Fruit fly (Drosophila melanogaster) whole organism, wandering third instar larva: ENCODE results near the gene AcCoAS.

Experiments
- Abd-B ChIP-seq: fragments of >200 bp; optimal IDR thresholded peaks from 2 replicates; lab custom pipeline; 2017; ENCODE audit warnings: missing biosample characterization, missing genetic modification characterization
- CG32264 ChIP-seq: fragments of 200-800 bp; sonication (Bioruptor generic); optimal IDR thresholded peaks from 2 replicates; lab custom pipeline; 2016; ENCODE audit warnings: missing biosample characterization, missing genetic modification characterization
- CG9705 ChIP-seq: fragments of 200-800 bp; sonication (Bioruptor generic); optimal IDR thresholded peaks from 2 replicates; lab custom pipeline; 2018; ENCODE audit warnings: missing biosample characterization, mild to moderate bottlenecking, missing genetic modification characterization
- CrebA ChIP-seq: fragments of 200-800 bp; sonication (Bioruptor generic); optimal IDR thresholded peaks from 2 replicates; lab custom pipeline; 2016; ENCODE audit warnings: missing biosample characterization, mild to moderate bottlenecking, missing genetic modification characterization, borderline replicate concordance
- Dfd ChIP-seq: fragments of >200 bp; optimal IDR thresholded peaks from 2 replicates; lab custom pipeline; 2017; ENCODE audit warnings: missing biosample characterization, missing genetic modification characterization
- Dif ChIP-seq: fragments of 200-275, 200-300 bp; sonication (Bioruptor generic); optimal IDR thresholded peaks from 2 replicates; lab custom pipeline; 2018; ENCODE audit warnings: missing biosample characterization, missing genetic modification characterization; ENCODE audit not compliant: partially characterized antibody
- HLH106 ChIP-seq: fragments of 200-800 bp; optimal IDR thresholded peaks from 3 replicates; lab custom pipeline; 2019; ENCODE audit warnings: missing biosample characterization, mild to moderate bottlenecking, missing genetic modification characterization, moderate library complexity
- Hnf4 ChIP-seq: fragments of 200-800 bp; sonication (Bioruptor generic); optimal IDR thresholded peaks from 2 replicates; lab custom pipeline; 2016; ENCODE audit warnings: missing biosample characterization, mild to moderate bottlenecking, missing genetic modification characterization
- Hr78 ChIP-seq: fragments of >200 bp; optimal IDR thresholded peaks from 2 replicates; lab custom pipeline; 2017; ENCODE audit warnings: missing biosample characterization, missing genetic modification characterization
- Hr83 ChIP-seq: fragments of 200-300 bp; sonication (Bioruptor generic); optimal IDR thresholded peaks from 2 replicates; lab custom pipeline; 2016; ENCODE audit warnings: missing biosample characterization, mild to moderate bottlenecking, missing genetic modification characterization, moderate library complexity; ENCODE audit not compliant: poor library complexity, severe bottlenecking
- Jra ChIP-seq: sonication (Bioruptor generic); optimal IDR thresholded peaks from 2 replicates; lab custom pipeline; 2016; ENCODE audit warnings: missing biosample characterization, missing genetic modification characterization
- Mio ChIP-seq: sonication (Bioruptor generic); optimal IDR thresholded peaks from 2 replicates; lab custom pipeline; 2016; ENCODE audit warnings: missing biosample characterization, missing genetic modification characterization
- N ChIP-seq: fragments of >200 bp; optimal IDR thresholded peaks from 2 replicates; lab custom pipeline; 2018; ENCODE audit warnings: missing biosample characterization, missing external identifiers, missing genetic modification characterization
- OdsH ChIP-seq: fragments of 200-800 bp; sonication (Bioruptor generic); optimal IDR thresholded peaks from 2 replicates; lab custom pipeline; 2016; ENCODE audit warnings: missing biosample characterization, mild to moderate bottlenecking, missing genetic modification characterization
- Rel ChIP-seq, 2 experiments: fragments of 200-800 bp; sonication (Bioruptor generic) in 1 of 2; optimal IDR thresholded peaks; 2 replicates in 1 of 2; 3 replicates in 1 of 2; lab custom pipeline; 2016 to 2019; ENCODE audit warnings: mild to moderate bottlenecking in 2 of 2, missing biosample characterization in 2 of 2, missing genetic modification characterization in 2 of 2, moderate library complexity in 1 of 2
- Sp1 ChIP-seq: fragments of 200-800 bp; sonication (Bioruptor generic); optimal IDR thresholded peaks from 3 replicates; lab custom pipeline; 2019; ENCODE audit warnings: missing biosample characterization, mild to moderate bottlenecking, missing genetic modification characterization, moderate library complexity
- Vsx2 ChIP-seq: fragments of 200-300, 225-300 bp; sonication (Bioruptor generic); optimal IDR thresholded peaks from 2 replicates; lab custom pipeline; 2018; ENCODE audit warnings: missing biosample characterization, missing genetic modification characterization; ENCODE audit not compliant: partially characterized antibody
- br ChIP-seq: fragments of 200-800 bp; sonication (Bioruptor generic); optimal IDR thresholded peaks from 2 replicates; lab custom pipeline; 2016; ENCODE audit warnings: missing biosample characterization, missing genetic modification characterization
- brk ChIP-seq: fragments of 200-800 bp; sonication (Bioruptor generic); optimal IDR thresholded peaks from 2 replicates; lab custom pipeline; 2016; ENCODE audit warnings: missing biosample characterization, mild to moderate bottlenecking, missing genetic modification characterization
- dl ChIP-seq, 2 experiments: fragments of 175-275, 200-275 bp in 1 of 2; fragments of 200-275 bp in 1 of 2; sonication (Bioruptor generic); optimal IDR thresholded peaks; lab custom pipeline; 2018; ENCODE audit warnings: mild to moderate bottlenecking in 2 of 2, missing biosample characterization in 2 of 2, missing genetic modification characterization in 2 of 2, moderate library complexity in 2 of 2; ENCODE audit not compliant: partially characterized antibody in 2 of 2, insufficient read depth in 1 of 2
- dmrt93B ChIP-seq: fragments of 200-800 bp; sonication (Bioruptor generic); optimal IDR thresholded peaks from 2 replicates; lab custom pipeline; 2018; ENCODE audit warnings: missing biosample characterization, mild to moderate bottlenecking, missing genetic modification characterization
- dsf ChIP-seq: sonication (Bioruptor generic); optimal IDR thresholded peaks from 2 replicates; lab custom pipeline; 2016; ENCODE audit warnings: missing biosample characterization, missing genetic modification characterization, borderline replicate concordance
- ey ChIP-seq: fragments of 200-800 bp; sonication (Bioruptor generic); optimal IDR thresholded peaks from 2 replicates; lab custom pipeline; 2016; ENCODE audit warnings: missing biosample characterization, missing genetic modification characterization
- foxo ChIP-seq, 2 experiments: fragments of 200-800 bp; sonication (Bioruptor generic); optimal IDR thresholded peaks; 2 replicates in 1 of 2; 3 replicates in 1 of 2; lab custom pipeline; 2016 to 2017; ENCODE audit warnings: missing biosample characterization in 2 of 2, missing genetic modification characterization in 2 of 2
- fru ChIP-seq: fragments of 200-800 bp; sonication (Bioruptor generic); optimal IDR thresholded peaks from 3 replicates; lab custom pipeline; 2016; ENCODE audit warnings: missing biosample characterization, mild to moderate bottlenecking, missing genetic modification characterization
- h ChIP-seq: fragments of 200-800 bp; sonication (Bioruptor generic); optimal IDR thresholded peaks from 3 replicates; lab custom pipeline; 2016; ENCODE audit warnings: missing biosample characterization, mild to moderate bottlenecking, missing genetic modification characterization
- jim ChIP-seq: fragments of 175-275, 200-325 bp; sonication (Bioruptor generic); optimal IDR thresholded peaks from 2 replicates; lab custom pipeline; 2016; ENCODE audit warnings: missing biosample characterization, mild to moderate bottlenecking, missing genetic modification characterization
- lola ChIP-seq: fragments of >200 bp; optimal IDR thresholded peaks from 2 replicates; lab custom pipeline; 2017; ENCODE audit warnings: missing biosample characterization, missing genetic modification characterization
- pan ChIP-seq: fragments of >200 bp; optimal IDR thresholded peaks from 2 replicates; lab custom pipeline; 2017
- psq ChIP-seq: fragments of 200-800 bp; sonication (Bioruptor generic); optimal IDR thresholded peaks from 3 replicates; lab custom pipeline; 2017; ENCODE audit warnings: missing biosample characterization, mild to moderate bottlenecking, missing genetic modification characterization, moderate library complexity
- rgr ChIP-seq: fragments of 200-800 bp; sonication (Bioruptor generic); optimal IDR thresholded peaks from 3 replicates; lab custom pipeline; 2016; ENCODE audit warnings: missing biosample characterization, mild to moderate bottlenecking, missing genetic modification characterization
- sage ChIP-seq: fragments of 200-800 bp; sonication (Bioruptor generic); optimal IDR thresholded peaks from 2 replicates; lab custom pipeline; 2016; ENCODE audit warnings: missing biosample characterization, mild to moderate bottlenecking, missing genetic modification characterization
- sv ChIP-seq: fragments of 200-800 bp; sonication (Bioruptor generic); optimal IDR thresholded peaks from 3 replicates; lab custom pipeline; 2016; ENCODE audit warnings: missing biosample characterization, missing genetic modification characterization
- tai ChIP-seq: sonication (Bioruptor generic); optimal IDR thresholded peaks from 2 replicates; lab custom pipeline; 2016; ENCODE audit warnings: missing biosample characterization, missing genetic modification characterization
- woc ChIP-seq: sonication (Bioruptor generic); optimal IDR thresholded peaks from 2 replicates; lab custom pipeline; 2016; ENCODE audit warnings: missing biosample characterization, mild to moderate bottlenecking, missing genetic modification characterization

The AcCoAS gene

dm6 chr3L:21279876-21280566 lies at the start of gene AcCoAS:
TSS of gene AcCoAS (minus strand) at chr3L:21280243.
- TF ChIP-seq Hr78 (no peak), tai (GFP tag; lab: Kevin White, UChicago) (no peak), lola (GFP tag; lab: Kevin White, UChicago) (no peak), Sp1 (peak; percentile 55), rgr (GFP tag; lab: Kevin White, UChicago) (peak; percentile 67), fru (peak; percentile 63), sv (peak; percentile 4), woc (GFP tag; lab: Kevin White, UChicago) (no peak), dsf (GFP tag; lab: Kevin White, UChicago) (no peak), HLH106 (tag; lab: Kevin White, UChicago) (peak; percentile 31), sage (GFP tag; lab: Kevin White, UChicago) (no peak), Jra (GFP tag; lab: Kevin White, UChicago) (peak; percentile 47), foxo (GFP tag; optimal IDR thresholded peaks at IDR 0.05; lab: Kevin White, UChicago) (peak; percentile 8 to 74), dmrt93B (no peak), Dfd (GFP tag; lab: Kevin White, UChicago) (no peak), CG9705 (GFP tag; lab: Kevin White, UChicago) (no peak), dl (GFP tag; optimal IDR thresholded peaks at IDR 0.05; lab: Kevin White, UChicago; ENCODE audit: insufficient read depth in 1 of 2, partially characterized antibody in 2 of 2) (no peak), CrebA (GFP tag; lab: Kevin White, UChicago) (no peak), Abd-B (GFP tag; lab: Kevin White, UChicago) (no peak), brk (GFP tag; lab: Kevin White, UChicago) (peak; percentile 29), br (GFP tag; lab: Kevin White, UChicago) (peak; percentile 68), ey (GFP tag; lab: Kevin White, UChicago) (peak; percentile 62), Mio (GFP tag; lab: Kevin White, UChicago) (peak; percentile 21), OdsH (GFP tag; lab: Kevin White, UChicago) (peak; percentile 65), N (GFP tag; lab: Kevin White, UChicago) (no peak), CG32264 (peak; percentile 4), psq (GFP tag; lab: Kevin White, UChicago) (peak; percentile 29), h (GFP tag; lab: Kevin White, UChicago) (peak; percentile 87), Hr83 (GFP tag; lab: Kevin White, UChicago) (peak; percentile 67), Vsx2 (GFP tag; lab: Kevin White, UChicago) (no peak), Dif (no peak), pan (lab: Kevin White, UChicago) (no peak), jim (GFP tag; lab: Kevin White, UChicago) (no peak), Rel (GFP tag; optimal IDR thresholded peaks at IDR 0.05; lab: Kevin White, UChicago) (no peak), Rel (tag; optimal IDR thresholded peaks at IDR 0.05; lab: Kevin White, UChicago) (peak; percentile 33), Hnf4 (peak; percentile 15)

- TF ChIP-seq Hnf4 (no peak), woc (GFP tag; lab: Kevin White, UChicago) (no peak)
Observed at dm6 chr3L:21324724-21325123, 44.7 kb upstream of the AcCoAS start.

dm6 chr3L:21321807-21322503 lies 41.9 kb upstream of the AcCoAS start:
- TF ChIP-seq dsf (GFP tag; lab: Kevin White, UChicago) (no peak), HLH106 (tag; lab: Kevin White, UChicago) (peak; percentile 28), ey (GFP tag; lab: Kevin White, UChicago) (peak; percentile 38), fru (peak; percentile 28), foxo (GFP tag; optimal IDR thresholded peaks at IDR 0.05; lab: Kevin White, UChicago) (peak in 1 of 2 experiments; percentile 25), br (GFP tag; lab: Kevin White, UChicago) (peak; percentile 5), pan (lab: Kevin White, UChicago) (no peak), OdsH (GFP tag; lab: Kevin White, UChicago) (peak; percentile 6)
